Worm (Caenorhabditis elegans): ENCODE measurements around the gene glb-4.

Gene glb-4

DNA sequence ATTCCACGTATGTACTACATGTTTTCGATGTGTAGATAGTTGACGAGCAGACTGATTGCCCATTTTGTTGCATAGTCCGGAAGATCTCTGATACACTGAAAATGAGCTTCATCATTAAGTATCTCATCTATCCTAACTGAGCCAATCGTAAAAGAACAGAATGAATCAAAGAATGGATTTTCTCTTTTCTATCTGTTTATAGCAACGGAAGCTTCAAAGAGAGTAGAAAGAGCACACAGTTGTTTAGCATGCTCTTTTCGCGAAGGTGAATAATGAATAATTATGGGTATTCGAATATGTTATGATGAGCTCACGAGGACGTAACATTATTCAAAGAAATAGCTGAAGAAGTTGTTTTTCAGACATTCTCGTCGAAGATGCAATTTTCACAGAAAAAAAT lies at the start of gene glb-4:
Gene glb-4, minus strand, starts transcription at position 101 of the 400 bp plus-strand sequence.
- TF ChIP-seq ets-7 (tag; optimal IDR thresholded peaks at IDR 0.05) (no peak), hmbx-1 (tag; optimal IDR thresholded peaks at IDR 0.05) (no peak), scrt-1 (GFP tag; IDR thresholded peaks at IDR 0.05) (no peak), hmg-4 (GFP tag; optimal IDR thresholded peaks at IDR 0.05) (no peak), flt-1 (GFP tag; IDR thresholded peaks at IDR 0.05) (no peak), tbx-37 (GFP tag; conservative IDR thresholded peaks at IDR 0.05) (no peak), B0310.2 (tag; optimal IDR thresholded peaks at IDR 0.05) (no peak), sea-1 (GFP tag; conservative IDR thresholded peaks at IDR 0.05) (no peak), hnd-1 (tag; optimal IDR thresholded peaks at IDR 0.05) (no peak), aly-1 (tag; optimal IDR thresholded peaks at IDR 0.05) (no peak), tbx-11 (GFP tag; IDR thresholded peaks at IDR 0.05) (no peak), F13C5.2 (tag; optimal IDR thresholded peaks at IDR 0.05) (no peak), pes-1 (GFP tag; IDR thresholded peaks at IDR 0.05) (no peak)

DNA sequence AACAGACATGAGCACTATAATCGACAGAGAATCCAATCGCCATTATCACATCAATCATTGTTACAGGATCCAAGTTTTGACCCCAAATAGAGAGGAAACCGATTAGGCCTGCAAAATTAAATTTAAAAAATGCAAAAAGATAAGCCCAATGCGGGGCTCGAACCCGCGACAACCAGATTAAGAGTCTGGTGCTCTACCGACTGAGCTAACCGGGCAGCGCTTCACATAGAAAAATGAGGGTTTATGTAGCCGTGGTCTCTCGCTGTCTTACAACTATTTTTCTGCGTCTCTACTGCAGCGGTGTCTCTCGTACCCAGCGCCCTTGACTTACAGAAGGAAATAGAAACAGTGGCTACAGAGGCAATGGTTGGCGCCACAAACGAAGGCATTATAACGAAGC lies 46.7 kb upstream of the glb-4 start:
- TF ChIP-seq ceh-36 (tag; optimal IDR thresholded peaks at IDR 0.05): peak; percentile 73
- no peak for TF ChIP-seq ets-7 (tag; optimal IDR thresholded peaks at IDR 0.05)
- TF ChIP-seq sea-1 (GFP tag; conservative IDR thresholded peaks at IDR 0.05): peak; percentile 73; the same call in 1 of the 2 replicates
- TF ChIP-seq tbx-37 (GFP tag; conservative IDR thresholded peaks at IDR 0.05): peak; percentile 63
- peak; percentile 62; the same call in 1 of the 2 replicates for TF ChIP-seq flt-1 (GFP tag; IDR thresholded peaks at IDR 0.05)
- TF ChIP-seq B0310.2 (tag; optimal IDR thresholded peaks at IDR 0.05): no peak
- no peak for TF ChIP-seq ama-1 (optimal IDR thresholded peaks at IDR 0.05)
- no peak for TF ChIP-seq hmbx-1 (tag; optimal IDR thresholded peaks at IDR 0.05)
- no peak for TF ChIP-seq hmg-4 (GFP tag; optimal IDR thresholded peaks at IDR 0.05)
- TF ChIP-seq tbx-11 (GFP tag; IDR thresholded peaks at IDR 0.05): 0 out of 2 replicates have a peak, but pooled peaks have one; percentile 44
- TF ChIP-seq F13C5.2 (tag; optimal IDR thresholded peaks at IDR 0.05): no peak
- TF ChIP-seq aly-1 (tag; optimal IDR thresholded peaks at IDR 0.05): no peak
- peak; percentile 70 for TF ChIP-seq scrt-1 (GFP tag; IDR thresholded peaks at IDR 0.05)
- TF ChIP-seq tra-4 (tag; optimal IDR thresholded peaks at IDR 0.05): no peak
- TF ChIP-seq ceh-13 (GFP tag; optimal IDR thresholded peaks at IDR 0.05): peak; percentile 4
- peak; percentile 78 for TF ChIP-seq pes-1 (GFP tag; IDR thresholded peaks at IDR 0.05)
- peak; percentile 34 for TF ChIP-seq hnd-1 (tag; optimal IDR thresholded peaks at IDR 0.05)

DNA sequence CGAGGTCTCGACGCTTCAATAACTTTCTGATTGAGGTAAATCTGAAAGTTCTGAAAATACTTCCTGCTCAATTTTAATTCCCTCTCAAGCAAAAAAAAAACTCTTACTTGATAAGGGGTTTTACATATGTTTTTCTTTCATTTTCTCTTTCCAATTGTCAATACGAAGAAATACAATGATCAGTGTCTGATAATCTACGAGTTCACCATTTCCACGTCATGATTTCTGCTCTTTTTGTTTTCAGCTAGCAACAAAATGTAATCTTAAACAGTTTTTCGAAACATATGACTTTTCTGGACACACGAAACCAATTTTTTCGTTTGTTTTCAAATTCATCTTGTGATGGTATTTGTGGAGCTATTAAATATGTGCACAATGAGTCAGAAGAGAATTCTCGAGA lies 45.2 kb upstream of the glb-4 start:
- no peak for TF ChIP-seq hmg-4 (GFP tag; optimal IDR thresholded peaks at IDR 0.05)
- no peak for TF ChIP-seq tra-4 (tag; optimal IDR thresholded peaks at IDR 0.05)
- no peak for TF ChIP-seq hnd-1 (tag; optimal IDR thresholded peaks at IDR 0.05)
- no peak for TF ChIP-seq pes-1 (GFP tag; IDR thresholded peaks at IDR 0.05)
- TF ChIP-seq ceh-36 (tag; optimal IDR thresholded peaks at IDR 0.05): no peak
- TF ChIP-seq tbx-37 (GFP tag; conservative IDR thresholded peaks at IDR 0.05): no peak
- TF ChIP-seq sea-1 (GFP tag; conservative IDR thresholded peaks at IDR 0.05): no peak
- TF ChIP-seq hmbx-1 (tag; optimal IDR thresholded peaks at IDR 0.05): no peak
- no peak for TF ChIP-seq scrt-1 (GFP tag; IDR thresholded peaks at IDR 0.05)
- TF ChIP-seq B0310.2 (tag; optimal IDR thresholded peaks at IDR 0.05): no peak

DNA sequence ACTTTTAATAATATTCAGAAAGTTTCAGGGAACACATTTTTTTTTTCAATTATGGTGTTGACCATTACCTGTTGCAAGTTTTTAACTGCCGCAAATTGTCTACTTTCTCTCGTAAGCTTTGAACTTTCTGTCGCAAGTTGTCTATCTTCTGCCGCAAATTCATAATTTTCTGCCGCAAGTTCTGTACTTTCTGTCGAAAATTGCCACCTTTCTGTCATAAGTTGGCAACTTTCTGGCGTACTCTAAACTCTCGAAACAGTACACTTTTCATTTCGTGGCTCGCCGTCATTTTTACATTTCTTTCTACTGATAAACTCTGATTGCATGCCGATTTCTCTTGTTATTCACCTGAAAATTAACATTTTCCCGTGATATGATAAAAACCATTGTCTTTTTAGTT lies 44.4 kb upstream of the glb-4 start:
- TF ChIP-seq hmg-4 (GFP tag; optimal IDR thresholded peaks at IDR 0.05) (no peak), ceh-13 (GFP tag; optimal IDR thresholded peaks at IDR 0.05) (no peak), tra-4 (tag; optimal IDR thresholded peaks at IDR 0.05) (no peak), flt-1 (GFP tag; IDR thresholded peaks at IDR 0.05) (no peak), F13C5.2 (tag; optimal IDR thresholded peaks at IDR 0.05) (no peak), ceh-36 (tag; optimal IDR thresholded peaks at IDR 0.05) (no peak), hnd-1 (tag; optimal IDR thresholded peaks at IDR 0.05) (no peak), pes-1 (GFP tag; IDR thresholded peaks at IDR 0.05) (no peak), B0310.2 (tag; optimal IDR thresholded peaks at IDR 0.05) (no peak), tbx-37 (GFP tag; conservative IDR thresholded peaks at IDR 0.05) (no peak)

DNA sequence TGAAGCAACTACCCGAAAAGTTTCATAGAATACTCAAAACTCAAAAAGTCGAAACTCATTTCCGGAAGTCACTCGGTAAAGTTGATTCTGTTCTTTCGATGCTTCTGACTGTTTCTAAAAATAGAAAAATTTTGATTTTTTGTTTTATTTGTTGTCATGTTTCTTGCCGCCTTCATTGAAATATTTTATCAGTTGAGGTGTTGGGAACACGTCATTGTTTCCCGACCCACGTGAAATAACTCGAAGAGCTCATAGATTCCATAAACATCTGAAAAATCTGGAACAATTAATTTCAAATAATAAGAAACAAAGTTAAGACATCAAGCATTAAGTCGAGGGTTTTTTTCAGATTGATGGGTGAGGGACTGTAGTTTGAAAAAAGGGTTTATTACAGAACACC lies 44.0 kb upstream of the glb-4 start:
- TF ChIP-seq sea-1 (GFP tag; conservative IDR thresholded peaks at IDR 0.05) (no peak), B0310.2 (tag; optimal IDR thresholded peaks at IDR 0.05) (no peak), scrt-1 (GFP tag; IDR thresholded peaks at IDR 0.05) (no peak), aly-1 (tag; optimal IDR thresholded peaks at IDR 0.05) (no peak), ceh-13 (GFP tag; optimal IDR thresholded peaks at IDR 0.05) (no peak), flt-1 (GFP tag; IDR thresholded peaks at IDR 0.05) (no peak), ceh-36 (tag; optimal IDR thresholded peaks at IDR 0.05) (no peak), ets-7 (tag; optimal IDR thresholded peaks at IDR 0.05) (no peak), tbx-11 (GFP tag; IDR thresholded peaks at IDR 0.05) (no peak)

DNA sequence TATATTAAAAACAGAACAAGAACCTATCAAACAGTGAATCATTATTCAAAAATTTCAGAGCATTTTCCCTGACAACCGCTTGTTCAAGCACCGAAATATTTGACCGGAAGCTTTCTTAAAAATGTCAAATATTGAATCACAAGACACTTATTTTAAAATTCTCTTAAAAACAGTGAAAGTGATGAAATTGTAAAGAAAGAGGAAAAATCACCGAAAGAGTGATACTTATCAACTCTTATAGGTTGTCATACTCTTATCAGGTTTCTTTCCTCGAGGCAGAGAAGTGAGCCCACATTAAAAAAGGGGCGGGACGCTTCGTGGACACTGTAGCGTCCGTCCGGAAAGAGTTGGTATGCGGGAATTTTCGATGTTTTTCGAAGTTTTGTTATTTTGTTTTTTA lies 42.8 kb upstream of the glb-4 start:
- TF ChIP-seq B0310.2 (tag; optimal IDR thresholded peaks at IDR 0.05) (no peak), tbx-37 (GFP tag; conservative IDR thresholded peaks at IDR 0.05) (no peak), tbx-11 (GFP tag; IDR thresholded peaks at IDR 0.05) (no peak), hmg-4 (GFP tag; optimal IDR thresholded peaks at IDR 0.05) (no peak), F13C5.2 (tag; optimal IDR thresholded peaks at IDR 0.05) (no peak), tra-4 (tag; optimal IDR thresholded peaks at IDR 0.05) (no peak), hnd-1 (tag; optimal IDR thresholded peaks at IDR 0.05) (no peak)

DNA sequence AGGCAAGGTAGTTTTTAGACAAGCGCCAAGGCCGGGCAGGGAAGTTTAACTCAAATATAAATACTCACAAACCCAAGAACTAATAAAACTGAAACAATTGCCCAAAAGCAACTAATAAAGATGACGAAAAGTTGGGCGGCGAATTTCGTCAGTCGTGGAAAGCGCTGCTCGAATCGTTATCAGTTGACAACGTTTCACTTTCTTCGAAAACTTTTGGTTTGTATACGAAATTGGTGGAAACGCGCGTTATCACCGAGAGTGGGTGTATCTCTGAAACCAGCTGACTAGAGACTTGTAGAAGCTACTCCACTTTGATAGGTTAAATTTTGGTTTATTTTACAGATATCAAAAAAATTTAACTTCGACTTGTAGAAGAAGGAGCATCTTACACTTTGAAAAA lies 42.1 kb upstream of the glb-4 start:
- TF ChIP-seq hmg-4 (GFP tag; optimal IDR thresholded peaks at IDR 0.05) (no peak), aly-1 (tag; optimal IDR thresholded peaks at IDR 0.05) (no peak), ets-7 (tag; optimal IDR thresholded peaks at IDR 0.05) (no peak), scrt-1 (GFP tag; IDR thresholded peaks at IDR 0.05) (no peak)

DNA sequence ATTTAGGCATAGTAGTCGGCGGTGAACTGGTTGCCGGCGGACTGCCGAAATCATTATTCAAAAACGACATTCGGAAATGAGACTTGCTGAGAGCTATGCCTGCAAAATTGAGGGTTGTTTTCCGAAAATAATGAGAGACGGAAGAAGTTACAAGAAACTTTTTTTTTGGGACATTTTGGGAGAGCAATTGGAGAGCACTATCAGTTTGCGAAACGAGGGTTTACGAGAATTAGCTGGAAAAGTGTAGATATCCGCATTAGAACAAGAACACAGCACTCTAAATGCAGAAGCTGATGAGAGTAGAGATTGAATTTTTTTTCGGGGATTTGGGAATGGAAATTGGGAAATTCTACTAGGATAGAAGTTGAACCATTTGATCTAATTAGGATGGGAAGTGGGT lies 41.5 kb upstream of the glb-4 start, which contains the start of gene pqm-1:
Gene pqm-1, minus strand, starts transcription at position 101 of the 400 bp plus-strand sequence.
- no peak for TF ChIP-seq B0310.2 (tag; optimal IDR thresholded peaks at IDR 0.05)
- TF ChIP-seq pes-1 (GFP tag; IDR thresholded peaks at IDR 0.05): no peak
- TF ChIP-seq sea-1 (GFP tag; conservative IDR thresholded peaks at IDR 0.05): no peak
- TF ChIP-seq hmg-4 (GFP tag; optimal IDR thresholded peaks at IDR 0.05): no peak
- TF ChIP-seq F13C5.2 (tag; optimal IDR thresholded peaks at IDR 0.05): no peak
- no peak for TF ChIP-seq ceh-36 (tag; optimal IDR thresholded peaks at IDR 0.05)
- TF ChIP-seq hnd-1 (tag; optimal IDR thresholded peaks at IDR 0.05): no peak
- TF ChIP-seq tbx-37 (GFP tag; conservative IDR thresholded peaks at IDR 0.05): no peak
- TF ChIP-seq flt-1 (GFP tag; IDR thresholded peaks at IDR 0.05): no peak
- no peak for TF ChIP-seq hmbx-1 (tag; optimal IDR thresholded peaks at IDR 0.05)
- no peak for TF ChIP-seq tra-4 (tag; optimal IDR thresholded peaks at IDR 0.05)
